Fruit fly (Drosophila melanogaster) whole organism, prepupa: ENCODE data around the gene CG3225.

Experiments used
- Blimp-1 ChIP-seq: fragments of 200-800 bp; sonication (Bioruptor generic); optimal IDR thresholded peaks from 3 replicates; lab custom pipeline; 2017; ENCODE audit warnings: missing biosample characterization, missing genetic modification characterization, mild to moderate bottlenecking, moderate library complexity, missing genetic modification reagents
- CG10631 ChIP-seq: fragments of 200-800 bp; sonication (Bioruptor generic); optimal IDR thresholded peaks from 2 replicates; lab custom pipeline; 2016; ENCODE audit warnings: missing biosample characterization, missing genetic modification characterization
- CG10669 ChIP-seq: fragments of 200-800 bp; sonication (Bioruptor generic); optimal IDR thresholded peaks from 3 replicates; lab custom pipeline; 2018; ENCODE audit warnings: missing biosample characterization, mild to moderate bottlenecking, missing genetic modification characterization, moderate library complexity
- CG11294 ChIP-seq: fragments of 200-800 bp; sonication (Bioruptor generic); IDR thresholded peaks from 2 replicates; pipeline ENCODE4 v1.3.6; 2022; ENCODE audit warnings: missing biosample characterization, missing genetic modification characterization
- CG11762 ChIP-seq: fragments of 200-800 bp; sonication (Bioruptor generic); optimal IDR thresholded peaks from 3 replicates; lab custom pipeline; 2016; ENCODE audit warnings: missing biosample characterization, missing genetic modification characterization; ENCODE audit not compliant: insufficient read depth
- CG11902 ChIP-seq: fragments of 200-800 bp; sonication (Bioruptor generic); optimal IDR thresholded peaks from 3 replicates; lab custom pipeline; 2016; ENCODE audit warnings: missing biosample characterization, missing genetic modification characterization
- CG15336 ChIP-seq: fragments of 200-800 bp; sonication (Bioruptor generic); IDR thresholded peaks from 2 replicates; pipeline ENCODE4 v1.3.6; 2022; ENCODE audit warnings: missing biosample characterization, missing genetic modification characterization
- CG1621 ChIP-seq: fragments of 200-800 bp; sonication (Bioruptor generic); optimal IDR thresholded peaks from 3 replicates; lab custom pipeline; 2018; ENCODE audit warnings: missing biosample characterization, mild to moderate bottlenecking, missing genetic modification characterization
- CG3032 ChIP-seq: fragments of 200-800 bp; optimal IDR thresholded peaks from 2 replicates; lab custom pipeline; 2019; ENCODE audit warnings: missing biosample characterization, mild to moderate bottlenecking, missing genetic modification characterization, moderate library complexity
- CG31627 ChIP-seq: fragments of 200-800 bp; sonication (Bioruptor generic); optimal IDR thresholded peaks from 3 replicates; lab custom pipeline; 2016; ENCODE audit warnings: missing biosample characterization, missing genetic modification characterization
- CG34406 ChIP-seq: fragments of 200-800 bp; sonication (Bioruptor generic); optimal IDR thresholded peaks from 3 replicates; lab custom pipeline; 2016; ENCODE audit warnings: missing biosample characterization, missing genetic modification characterization
- CG4318 ChIP-seq: fragments of 200-800 bp; sonication (Bioruptor generic); optimal IDR thresholded peaks from 3 replicates; lab custom pipeline; 2017; ENCODE audit warnings: missing biosample characterization, mild to moderate bottlenecking, missing genetic modification characterization
- CG6163 ChIP-seq: fragments of 200-800 bp; sonication (Bioruptor generic); IDR thresholded peaks from 3 replicates; pipeline ENCODE4 v1.3.6; 2022; ENCODE audit warnings: missing biosample characterization, missing genetic modification characterization
- CG6792 ChIP-seq: fragments of 200-800 bp; sonication (Bioruptor generic); optimal IDR thresholded peaks from 3 replicates; lab custom pipeline; 2016; ENCODE audit warnings: missing biosample characterization, missing genetic modification characterization
- CG6808 ChIP-seq: fragments of 200-800 bp; sonication (Bioruptor generic); optimal IDR thresholded peaks from 3 replicates; lab custom pipeline; 2017; ENCODE audit warnings: missing biosample characterization, missing genetic modification characterization, mild to moderate bottlenecking, moderate library complexity, missing genetic modification reagents
- CG8319 ChIP-seq: fragments of 200-800 bp; sonication (Bioruptor generic); optimal IDR thresholded peaks from 3 replicates; lab custom pipeline; 2016; ENCODE audit warnings: missing biosample characterization, missing genetic modification characterization
- CG8632 ChIP-seq: fragments of 200-800 bp; sonication (Bioruptor generic); optimal IDR thresholded peaks from 3 replicates; lab custom pipeline; 2016; ENCODE audit warnings: missing biosample characterization, missing genetic modification characterization
- CG9139 ChIP-seq: fragments of 200-800 bp; sonication (Bioruptor generic); optimal IDR thresholded peaks from 3 replicates; lab custom pipeline; 2017; ENCODE audit warnings: missing biosample characterization, mild to moderate bottlenecking, missing genetic modification characterization
- Eip75B ChIP-seq: fragments of 200-800 bp; sonication (Bioruptor generic); optimal IDR thresholded peaks from 3 replicates; lab custom pipeline; 2016; ENCODE audit warnings: missing biosample characterization, missing genetic modification characterization
- Eip78C ChIP-seq: fragments of 200-800 bp; sonication (Bioruptor generic); peaks from one replicate; lab custom pipeline; 2016; ENCODE audit warnings: missing biosample characterization, missing genetic modification characterization
- Eip93F ChIP-seq: fragments of 200-800 bp; sonication (Bioruptor generic); optimal IDR thresholded peaks from 2 replicates; lab custom pipeline; 2016; ENCODE audit warnings: missing biosample characterization, mild to moderate bottlenecking, missing genetic modification characterization
- Ets21C ChIP-seq: fragments of 200-800 bp; sonication (Bioruptor generic); optimal IDR thresholded peaks from 3 replicates; lab custom pipeline; 2016; ENCODE audit warnings: missing biosample characterization, missing genetic modification characterization
- Ets96B ChIP-seq: fragments of 200-800 bp; optimal IDR thresholded peaks from 2 replicates; lab custom pipeline; 2019; ENCODE audit warnings: missing biosample characterization, mild to moderate bottlenecking, missing genetic modification characterization, moderate library complexity
- Hr39 ChIP-seq: fragments of 200-800 bp; sonication (Bioruptor generic); optimal IDR thresholded peaks from 2 replicates; lab custom pipeline; 2016; ENCODE audit warnings: missing biosample characterization, missing genetic modification characterization
- Hr4 ChIP-seq: fragments of 200-800 bp; sonication (Bioruptor generic); optimal IDR thresholded peaks from 3 replicates; lab custom pipeline; 2016; ENCODE audit warnings: missing biosample characterization, missing genetic modification characterization
- Met ChIP-seq: fragments of 200-800 bp; sonication (Bioruptor generic); optimal IDR thresholded peaks from 3 replicates; lab custom pipeline; 2016; ENCODE audit warnings: missing biosample characterization, missing genetic modification characterization
- OdsH ChIP-seq: fragments of 200-800 bp; sonication (Bioruptor generic); optimal IDR thresholded peaks from 3 replicates; lab custom pipeline; 2016; ENCODE audit warnings: missing biosample characterization, missing genetic modification characterization
- Smox ChIP-seq: fragments of 200-800 bp; sonication (Bioruptor generic); optimal IDR thresholded peaks from 3 replicates; lab custom pipeline; 2016; ENCODE audit warnings: missing biosample characterization, missing genetic modification characterization
- Sox15 ChIP-seq: fragments of 200-800 bp; sonication (Bioruptor generic); optimal IDR thresholded peaks from 3 replicates; lab custom pipeline; 2016; ENCODE audit warnings: missing biosample characterization, missing genetic modification characterization
- achi ChIP-seq: fragments of 200-800 bp; sonication (Bioruptor generic); optimal IDR thresholded peaks from 3 replicates; lab custom pipeline; 2016; ENCODE audit warnings: missing biosample characterization, missing genetic modification characterization
- acj6 ChIP-seq: fragments of 200-800 bp; sonication (Bioruptor generic); optimal IDR thresholded peaks from 3 replicates; lab custom pipeline; 2016; ENCODE audit warnings: missing biosample characterization, missing genetic modification characterization
- cyc ChIP-seq: fragments of 200-800 bp; sonication (Bioruptor generic); optimal IDR thresholded peaks from 3 replicates; lab custom pipeline; 2016; ENCODE audit warnings: missing biosample characterization, missing genetic modification characterization
- dsx ChIP-seq: fragments of 200-800 bp; optimal IDR thresholded peaks from 3 replicates; lab custom pipeline; 2019; ENCODE audit warnings: missing biosample characterization, mild to moderate bottlenecking, missing genetic modification characterization, moderate library complexity; ENCODE audit not compliant: poor library complexity, severe bottlenecking
- eg ChIP-seq: fragments of 200-800 bp; sonication (Bioruptor generic); IDR thresholded peaks from 3 replicates; pipeline ENCODE4 v1.3.6; 2022; ENCODE audit warnings: missing biosample characterization, missing genetic modification characterization
- esn ChIP-seq: fragments of 200-800 bp; sonication (Bioruptor generic); optimal IDR thresholded peaks from 2 replicates; lab custom pipeline; 2016; ENCODE audit warnings: missing biosample characterization, mild to moderate bottlenecking, missing genetic modification characterization, moderate library complexity
- fd59A ChIP-seq: fragments of 200-800 bp; sonication (Bioruptor generic); optimal IDR thresholded peaks from 2 replicates; lab custom pipeline; 2017; ENCODE audit warnings: missing biosample characterization, mild to moderate bottlenecking, missing genetic modification characterization, missing genetic modification reagents
- fd85E ChIP-seq: fragments of 200-800 bp; sonication (Bioruptor generic); optimal IDR thresholded peaks from 3 replicates; lab custom pipeline; 2016; ENCODE audit warnings: missing biosample characterization, missing genetic modification characterization
- fkh ChIP-seq: fragments of 200-800 bp; sonication (Bioruptor generic); optimal IDR thresholded peaks from 3 replicates; lab custom pipeline; 2017; ENCODE audit warnings: missing biosample characterization, mild to moderate bottlenecking, missing genetic modification characterization, moderate library complexity
- lz ChIP-seq: fragments of 200-800 bp; sonication (Bioruptor generic); optimal IDR thresholded peaks from 3 replicates; lab custom pipeline; 2016; ENCODE audit warnings: missing biosample characterization, missing genetic modification characterization
- pdm3 ChIP-seq: fragments of 200-800 bp; sonication (Bioruptor generic); optimal IDR thresholded peaks from 3 replicates; lab custom pipeline; 2016; ENCODE audit warnings: missing biosample characterization, missing genetic modification characterization
- ss ChIP-seq, 2 experiments: fragments of 200-800 bp; sonication (Bioruptor generic); optimal IDR thresholded peaks; 2 replicates in 1 of 2; 3 replicates in 1 of 2; lab custom pipeline; 2017 to 2018; ENCODE audit warnings: mild to moderate bottlenecking in 2 of 2, missing biosample characterization in 2 of 2, missing genetic modification characterization in 2 of 2, moderate library complexity in 1 of 2
- topi ChIP-seq: fragments of 200-800 bp; sonication (Bioruptor generic); optimal IDR thresholded peaks from 3 replicates; lab custom pipeline; 2016; ENCODE audit warnings: missing biosample characterization, missing genetic modification characterization
- vri ChIP-seq: fragments of 200-800 bp; sonication (Bioruptor generic); optimal IDR thresholded peaks from 3 replicates; lab custom pipeline; 2016; ENCODE audit warnings: missing biosample characterization, mild to moderate bottlenecking, missing genetic modification characterization

The CG3225 gene

DNA sequence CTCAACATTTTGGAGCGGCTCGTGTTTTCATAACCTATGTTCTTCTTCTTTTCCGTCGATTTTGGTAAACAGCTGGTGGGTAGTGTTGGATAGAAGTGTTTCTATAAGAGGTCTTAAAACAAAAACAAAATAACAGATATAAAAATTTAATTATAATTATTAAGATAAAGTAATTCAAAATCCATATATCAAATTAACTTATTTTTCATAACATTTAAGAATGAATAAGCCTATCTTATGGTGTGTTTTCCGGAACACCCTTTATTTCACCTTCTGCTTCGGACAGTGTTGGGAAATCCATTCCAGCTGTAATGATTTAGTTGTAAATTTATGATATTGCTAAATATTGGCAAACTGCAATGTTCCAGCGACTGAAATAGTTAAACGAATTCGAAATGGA, 32.3 kb upstream of the CG3225 start, which contains the start of the genes mRpS2 and Mon1 (continued):
- peak; percentile 97 for TF ChIP-seq OdsH (GFP tag; lab: Kevin White, UChicago)
- TF ChIP-seq pdm3 (GFP tag; lab: Kevin White, UChicago): peak; percentile 91
- peak; percentile 70 for TF ChIP-seq CG1621 (tag; lab: Kevin White, UChicago)
- peak; percentile 87 for TF ChIP-seq topi (GFP tag; lab: Kevin White, UChicago)
- TF ChIP-seq Ets96B (tag; lab: Kevin White, UChicago): peak; percentile 91
- peak; percentile 90 for TF ChIP-seq CG6792 (GFP tag; lab: Kevin White, UChicago)
- TF ChIP-seq Eip93F: peak; percentile 79
- TF ChIP-seq fd59A (GFP tag; lab: Kevin White, UChicago): peak; percentile 70
- TF ChIP-seq CG8632 (GFP tag; lab: Kevin White, UChicago): peak; percentile 89
- peak; percentile 97 for TF ChIP-seq eg (GFP tag; lab: Robert Waterston, UW)
- TF ChIP-seq Blimp-1: peak; percentile 79
- TF ChIP-seq CG10669 (GFP tag; lab: Kevin White, UChicago): peak; percentile 98
- peak; percentile 91 for TF ChIP-seq lz (GFP tag; lab: Kevin White, UChicago)
- TF ChIP-seq CG11294 (GFP tag; lab: Robert Waterston, UW): peak; percentile 93
- TF ChIP-seq fd85E (GFP tag; lab: Kevin White, UChicago): peak; percentile 68
- no peak for TF ChIP-seq CG4318 (GFP tag; lab: Kevin White, UChicago)
- peak; percentile 95 for TF ChIP-seq esn (GFP tag; lab: Kevin White, UChicago)
- peak; percentile 82 for TF ChIP-seq Ets21C (GFP tag; lab: Kevin White, UChicago)
- TF ChIP-seq CG9139 (GFP tag; lab: Kevin White, UChicago): no peak
- TF ChIP-seq CG8319 (GFP tag; lab: Kevin White, UChicago): peak; percentile 90
- peak; percentile 92 for TF ChIP-seq achi
- TF ChIP-seq Sox15: peak; percentile 89
- peak; percentile 92 for TF ChIP-seq CG11762 (GFP tag; lab: Kevin White, UChicago)
- peak; percentile 85 for TF ChIP-seq Smox (GFP tag; lab: Kevin White, UChicago)
- TF ChIP-seq fkh (GFP tag; lab: Kevin White, UChicago): peak; percentile 73
- TF ChIP-seq dsx: peak; percentile 85

DNA sequence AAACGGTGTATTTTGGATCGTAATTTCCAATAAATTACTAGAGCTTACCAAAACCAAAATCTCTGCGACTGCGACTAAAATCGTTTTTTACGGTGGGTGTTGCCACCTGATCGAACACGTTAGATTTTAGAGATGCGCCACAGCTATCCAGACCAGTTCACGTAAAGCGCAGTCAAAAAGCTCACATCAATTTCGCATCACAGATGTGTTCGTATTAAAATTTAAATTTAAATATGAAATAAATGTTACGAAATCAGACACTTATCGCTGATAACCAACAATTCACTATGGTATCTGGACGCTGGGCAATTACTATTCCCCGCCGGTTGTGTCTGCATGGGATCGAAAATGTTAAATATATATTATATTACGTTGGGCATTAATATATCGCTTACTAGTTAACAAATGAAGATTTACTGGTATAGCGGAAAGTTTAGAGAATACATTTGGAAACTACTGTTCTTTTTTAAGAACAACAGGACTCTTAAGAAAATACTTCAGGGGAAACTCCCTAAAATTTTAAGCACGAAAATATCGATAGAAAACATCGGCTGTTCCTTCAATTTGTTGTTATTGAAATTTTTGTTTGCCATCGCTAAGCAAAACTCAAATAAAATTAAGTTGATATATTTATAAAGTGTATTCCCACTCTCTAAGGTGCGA, 29.3 kb upstream of the CG3225 start, which contains the start of the genes mxt and CG11927:
Gene mxt, minus strand, starts transcription at position 105 of the 663 bp plus-strand sequence.
Gene CG11927, plus strand, starts transcription at position 576 of the 663 bp plus-strand sequence.
- TF ChIP-seq Eip93F: peak; percentile 60
- TF ChIP-seq CG6163 (GFP tag; lab: Robert Waterston, UW): no peak
- no peak for TF ChIP-seq Eip75B (GFP tag; lab: Kevin White, UChicago)
- TF ChIP-seq acj6 (GFP tag; lab: Kevin White, UChicago): no peak
- TF ChIP-seq Met (GFP tag; lab: Kevin White, UChicago): no peak
- TF ChIP-seq CG6792 (GFP tag; lab: Kevin White, UChicago): no peak
- peak; percentile 49 for TF ChIP-seq OdsH (GFP tag; lab: Kevin White, UChicago)
- peak; percentile 74 for TF ChIP-seq Eip78C (GFP tag; lab: Kevin White, UChicago)
- peak; percentile 59 for TF ChIP-seq esn (GFP tag; lab: Kevin White, UChicago)
- TF ChIP-seq CG10669 (GFP tag; lab: Kevin White, UChicago): no peak
- peak; percentile 47 for TF ChIP-seq Hr39
- TF ChIP-seq lz (GFP tag; lab: Kevin White, UChicago): peak; percentile 44
- TF ChIP-seq Sox15: peak; percentile 9
- peak; percentile 17 for TF ChIP-seq CG3032
- peak; percentile 54 for TF ChIP-seq CG31627 (GFP tag; lab: Kevin White, UChicago)
- TF ChIP-seq cyc (GFP tag; lab: Kevin White, UChicago): peak; percentile 37

DNA sequence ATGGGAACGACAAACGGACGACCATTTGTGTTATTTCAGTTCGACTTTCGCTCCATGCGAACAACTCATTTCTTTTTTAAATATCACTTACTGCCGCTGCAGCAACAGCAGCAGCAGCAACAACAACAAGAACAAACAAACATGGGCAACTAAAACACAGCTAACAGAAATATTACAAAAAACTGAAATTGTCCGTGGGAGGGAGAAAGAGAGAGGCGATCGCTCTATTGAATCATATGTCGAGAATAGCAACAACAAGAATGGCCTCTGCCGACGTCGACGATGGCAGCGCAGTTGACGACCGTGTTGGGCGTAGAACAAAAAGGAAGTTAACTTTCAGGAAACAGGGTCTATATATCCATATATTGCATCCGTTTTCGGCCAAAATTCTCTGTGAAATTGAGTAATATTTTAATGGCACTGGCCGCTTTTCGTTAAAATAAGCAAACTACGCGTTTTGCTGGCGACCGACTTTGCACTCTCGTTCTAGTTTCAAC, 28.6 kb upstream of the CG3225 start:
- TF ChIP-seq CG15336 (GFP tag; lab: Robert Waterston, UW): 0 out of 2 replicates have a peak, but pooled peaks have one; percentile 10
- TF ChIP-seq vri (GFP tag; lab: Kevin White, UChicago): peak; percentile 57
- no peak for TF ChIP-seq Hr4 (GFP tag; lab: Kevin White, UChicago)
- TF ChIP-seq ss (GFP tag; optimal IDR thresholded peaks at IDR 0.05; lab: Kevin White, UChicago): no peak
- no peak for TF ChIP-seq CG11294 (GFP tag; lab: Robert Waterston, UW)
- TF ChIP-seq fkh (GFP tag; lab: Kevin White, UChicago): peak; percentile 35
- no peak for TF ChIP-seq CG11902 (GFP tag; lab: Kevin White, UChicago)
- TF ChIP-seq CG6808: no peak
- TF ChIP-seq Ets21C (GFP tag; lab: Kevin White, UChicago): no peak
- TF ChIP-seq CG6792 (GFP tag; lab: Kevin White, UChicago): no peak
- no peak for TF ChIP-seq fd59A (GFP tag; lab: Kevin White, UChicago)
- TF ChIP-seq Blimp-1: no peak
- no peak for TF ChIP-seq CG1621 (tag; lab: Kevin White, UChicago)
- no peak for TF ChIP-seq OdsH (GFP tag; lab: Kevin White, UChicago)
- TF ChIP-seq CG4318 (GFP tag; lab: Kevin White, UChicago): no peak
- TF ChIP-seq CG34406: no peak
- TF ChIP-seq CG10631 (GFP tag; lab: Kevin White, UChicago): no peak
- no peak for TF ChIP-seq CG10669 (GFP tag; lab: Kevin White, UChicago)
